Worm (Caenorhabditis elegans) whole organism, L2 larva: ENCODE data around the gene str-4.

ENCODE experiments used
- C34F6.9 ChIP-seq: fragments of 150-350 bp; optimal IDR thresholded peaks from 2 replicates; lab custom pipeline; 2014; ENCODE audit warnings: missing biosample characterization, missing genetic modification characterization
- lin-39 ChIP-seq: fragments of 150-350 bp; optimal IDR thresholded peaks from 2 replicates; lab custom pipeline; 2014; ENCODE audit warnings: missing biosample characterization, missing genetic modification reagents, missing genetic modification characterization
- lsy-2 ChIP-seq, 2 experiments: fragments of 150-350 bp in 1 of 2; sonication (generic microtip) in 1 of 2; optimal IDR thresholded peaks; 2 replicates each; lab custom pipeline; 2014 to 2017; ENCODE audit warnings: missing biosample characterization in 2 of 2, missing genetic modification characterization in 2 of 2
- mab-5 ChIP-seq: fragments of 150-350 bp; optimal IDR thresholded peaks from 2 replicates; lab custom pipeline; 2014; ENCODE audit warnings: missing biosample characterization, missing genetic modification characterization
- nhr-12 ChIP-seq: fragments of 150-350 bp; optimal IDR thresholded peaks from 2 replicates; lab custom pipeline; 2014; ENCODE audit warnings: missing biosample characterization, missing genetic modification characterization
- nhr-237 ChIP-seq: fragments of 150-350 bp; optimal IDR thresholded peaks from 2 replicates; lab custom pipeline; 2014; ENCODE audit warnings: missing biosample characterization, missing genetic modification characterization
- nhr-25 ChIP-seq: fragments of 150-350 bp; sonication (generic microtip); optimal IDR thresholded peaks from 3 replicates; lab custom pipeline; 2014; ENCODE audit warnings: missing biosample characterization, missing genetic modification characterization
- unc-62 ChIP-seq: fragments of 150-350 bp; optimal IDR thresholded peaks from 2 replicates; lab custom pipeline; 2014; ENCODE audit warnings: missing biosample characterization, missing genetic modification reagents, missing genetic modification characterization
- ztf-11 ChIP-seq: sonication (generic microtip); optimal IDR thresholded peaks from 2 replicates; lab custom pipeline; 2017; ENCODE audit warnings: missing biosample characterization, missing genetic modification characterization

DNA sequence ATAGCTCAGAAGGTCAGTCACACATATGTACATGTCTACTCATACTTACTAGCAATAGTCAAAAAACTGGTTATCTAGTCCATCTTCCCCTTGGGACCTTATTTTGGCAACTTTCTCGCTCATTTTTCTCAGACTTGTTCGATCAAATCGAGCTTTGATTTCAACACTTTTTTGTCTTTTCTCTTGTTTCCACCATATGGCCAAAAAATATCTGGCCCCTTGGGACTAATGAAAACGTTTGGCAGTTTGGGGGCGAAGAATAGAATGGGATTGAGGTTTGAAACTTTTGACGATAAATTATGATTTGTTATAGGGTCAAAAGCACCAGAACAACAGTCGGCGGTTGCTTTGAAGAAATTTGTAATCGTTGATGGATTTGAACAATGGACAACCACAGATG, 12.9 kb upstream of the str-4 start:
- TF ChIP-seq lin-39 (tag; lab: Kevin White, UChicago): no peak
- no peak for TF ChIP-seq C34F6.9
- no peak for TF ChIP-seq unc-62
- TF ChIP-seq ztf-11 (tag; lab: Kevin White, UChicago): no peak
- no peak for TF ChIP-seq nhr-12 (tag; lab: Kevin White, UChicago)
- no peak for TF ChIP-seq lsy-2 (tag; optimal IDR thresholded peaks at IDR 0.05; lab: Kevin White, UChicago)
- peak; percentile 60 for TF ChIP-seq mab-5 (tag; lab: Kevin White, UChicago)
- no peak for TF ChIP-seq nhr-237 (tag; lab: Kevin White, UChicago)
- TF ChIP-seq nhr-25: no peak
